Fruit fly (Drosophila melanogaster): Measurements from ENCODE around the gene AIF.

Gene AIF

dm6 chr2L:2163568-2163953 is 12.0 kb downstream of the AIF start (continued):
- TF ChIP-seq CG7786 (GFP tag; optimal IDR thresholded peaks at IDR 0.05) (peak; percentile 95), gt (GFP tag; IDR thresholded peaks at IDR 0.05) (peak; percentile 90), stwl (tag; optimal IDR thresholded peaks at IDR 0.05) (no peak), CG1792 (GFP tag; optimal IDR thresholded peaks at IDR 0.05) (peak; percentile 89), Doc3 (GFP tag; IDR thresholded peaks at IDR 0.05; ENCODE audit: partially characterized antibody) (no peak), unc-4 (GFP tag; IDR thresholded peaks at IDR 0.05; ENCODE audit: partially characterized antibody) (no peak), grau (tag; optimal IDR thresholded peaks at IDR 0.05) (peak; percentile 82), tgo (GFP tag; IDR thresholded peaks at IDR 0.05) (peak; percentile 90), C15 (GFP tag; IDR thresholded peaks at IDR 0.05) (peak; percentile 85), CG3065 (GFP tag; optimal IDR thresholded peaks at IDR 0.05) (peak; percentile 75), prd (optimal IDR thresholded peaks at IDR 0.05) (no peak), prd (GFP tag; IDR thresholded peaks at IDR 0.05) (peak; percentile 98), Atf-2 (GFP tag; optimal IDR thresholded peaks at IDR 0.05) (peak; percentile 82), CG17385 (GFP tag; optimal IDR thresholded peaks at IDR 0.05) (peak; percentile 83), B-H2 (GFP tag; optimal IDR thresholded peaks at IDR 0.05) (no peak), Ets65A (GFP tag) (peak; percentile 99), CG7745 (tag; optimal IDR thresholded peaks at IDR 0.05) (peak; percentile 41), ap (GFP tag; IDR thresholded peaks at IDR 0.05) (peak; percentile 90), Lim3 (GFP tag; IDR thresholded peaks at IDR 0.05) (peak; percentile 65; the same call in 1 of the 2 replicates), D19A (tag; optimal IDR thresholded peaks at IDR 0.05) (peak; percentile 86), chinmo (GFP tag; IDR thresholded peaks at IDR 0.05; ENCODE audit: partially characterized antibody) (no peak), org-1 (GFP tag; optimal IDR thresholded peaks at IDR 0.05) (peak; percentile 90), dimm (GFP tag; IDR thresholded peaks at IDR 0.05) (peak; percentile 83), Asciz (GFP tag; optimal IDR thresholded peaks at IDR 0.05) (peak; percentile 79), CG10366 (GFP tag; IDR thresholded peaks at IDR 0.05) (peak; percentile 89), Scr (GFP tag; IDR thresholded peaks at IDR 0.05; ENCODE audit: partially characterized antibody) (no peak), schlank (tag; optimal IDR thresholded peaks at IDR 0.05) (peak; percentile 50), CG7987 (GFP tag; optimal IDR thresholded peaks at IDR 0.05) (peak; percentile 57), odd (GFP tag; optimal IDR thresholded peaks at IDR 0.05) (peak; percentile 70), Eip74EF (GFP tag; optimal IDR thresholded peaks at IDR 0.05) (peak in 1 of 2 experiments; percentile 57), CG11723 (GFP tag; optimal IDR thresholded peaks at IDR 0.05) (peak; percentile 86), Doc2 (GFP tag; IDR thresholded peaks at IDR 0.05) (peak; percentile 19; the same call in 1 of the 2 replicates), Rfx (GFP tag; IDR thresholded peaks at IDR 0.05) (peak; percentile 89), cad (GFP tag; optimal IDR thresholded peaks at IDR 0.05) (peak; percentile 29), tio (GFP tag; optimal IDR thresholded peaks at IDR 0.05) (peak; percentile 5), CG6791 (GFP tag; IDR thresholded peaks at IDR 0.05; ENCODE audit: partially characterized antibody) (0 out of 3 replicates have a peak, but pooled peaks have one; percentile 14), insv (GFP tag; optimal IDR thresholded peaks at IDR 0.05) (no peak), CG14014 (GFP tag; IDR thresholded peaks at IDR 0.05) (peak; percentile 87), CG15479 (GFP tag; optimal IDR thresholded peaks at IDR 0.05) (peak; percentile 78), CG14667 (GFP tag; IDR thresholded peaks at IDR 0.05) (peak; percentile 91), zen2 (GFP tag; IDR thresholded peaks at IDR 0.05; ENCODE audit: partially characterized antibody) (no peak), Atf6 (GFP tag; IDR thresholded peaks at IDR 0.05) (peak; percentile 84), ranshi (GFP tag; IDR thresholded peaks at IDR 0.05) (peak; percentile 90), dati (GFP tag; IDR thresholded peaks at IDR 0.05) (peak; percentile 92), CG31441 (GFP tag; IDR thresholded peaks at IDR 0.05) (peak; percentile 91), her (GFP tag; optimal IDR thresholded peaks at IDR 0.05) (peak; percentile 78), croc (GFP tag; conservative IDR thresholded peaks at IDR 0.05) (peak; percentile 92)
